Worm (Caenorhabditis elegans) whole organism, mixed stage, embryonic: Measurements from ENCODE around the gene hecd-1.

Experiments used
- M03D4.4 ChIP-seq: sonication (generic microtip); optimal IDR thresholded peaks from 2 replicates; lab custom pipeline; 2017; ENCODE audit warnings: mild to moderate bottlenecking, missing genetic modification characterization, missing compliant biosample characterization
- bed-3 ChIP-seq: fragments of 200-800 bp; sonication (Bioruptor generic); optimal IDR thresholded peaks from 3 replicates; lab custom pipeline; 2018; ENCODE audit warnings: mild to moderate bottlenecking, missing genetic modification characterization, moderate library complexity, missing compliant biosample characterization
- blmp-1 ChIP-seq: fragments of 150-350 bp; optimal IDR thresholded peaks from 2 replicates; lab custom pipeline; 2014; ENCODE audit warnings: missing biosample characterization, missing genetic modification characterization
- ceh-39 ChIP-seq: fragments of 150-350 bp; optimal IDR thresholded peaks from 2 replicates; lab custom pipeline; 2014; ENCODE audit warnings: missing biosample characterization, missing genetic modification characterization
- ceh-43 ChIP-seq: fragments of 200-800 bp; sonication (Bioruptor generic); optimal IDR thresholded peaks from 2 replicates; lab custom pipeline; 2018; ENCODE audit warnings: mild to moderate bottlenecking, missing genetic modification characterization, moderate library complexity, missing compliant biosample characterization
- cnd-1 ChIP-seq: fragments of 200-800 bp; sonication (Bioruptor generic); optimal IDR thresholded peaks from 2 replicates; lab custom pipeline; 2018; ENCODE audit warnings: mild to moderate bottlenecking, missing genetic modification characterization, missing compliant biosample characterization
- drap-1 ChIP-seq: fragments of 200-800 bp; sonication (Bioruptor generic); optimal IDR thresholded peaks from 3 replicates; lab custom pipeline; 2018; ENCODE audit warnings: mild to moderate bottlenecking, missing genetic modification characterization, missing compliant biosample characterization
- elt-1 ChIP-seq: sonication (generic microtip); optimal IDR thresholded peaks from 2 replicates; lab custom pipeline; 2017; ENCODE audit warnings: missing genetic modification characterization, mild to moderate bottlenecking, missing compliant biosample characterization, antibody characterized with exemption, moderate library complexity, borderline replicate concordance; ENCODE audit not compliant: insufficient read depth
- elt-3 ChIP-seq: fragments of 150-350 bp; optimal IDR thresholded peaks from 2 replicates; lab custom pipeline; 2014; ENCODE audit warnings: missing biosample characterization, missing genetic modification characterization
- flh-1 ChIP-seq: fragments of 200-800 bp; sonication (Bioruptor generic); optimal IDR thresholded peaks from 2 replicates; lab custom pipeline; 2018; ENCODE audit warnings: mild to moderate bottlenecking, missing genetic modification characterization, moderate library complexity, missing compliant biosample characterization
- ham-2 ChIP-seq: fragments of 200-800 bp; sonication (Bioruptor generic); optimal IDR thresholded peaks from 2 replicates; lab custom pipeline; 2018; ENCODE audit warnings: mild to moderate bottlenecking, missing genetic modification characterization, missing compliant biosample characterization
- lin-13 ChIP-seq: fragments of 150-350 bp; optimal IDR thresholded peaks from 2 replicates; lab custom pipeline; 2014; ENCODE audit warnings: missing biosample characterization, missing genetic modification characterization
- lin-32 ChIP-seq: fragments of 200-800 bp; sonication (Bioruptor generic); optimal IDR thresholded peaks from 2 replicates; lab custom pipeline; 2018; ENCODE audit warnings: mild to moderate bottlenecking, missing genetic modification characterization, missing compliant biosample characterization
- lsy-2 ChIP-seq: fragments of 150-350 bp; optimal IDR thresholded peaks from 2 replicates; lab custom pipeline; 2014; ENCODE audit warnings: missing biosample characterization, missing genetic modification characterization
- mab-5 ChIP-seq: fragments of 150-350 bp; optimal IDR thresholded peaks from 2 replicates; lab custom pipeline; 2014; ENCODE audit warnings: missing biosample characterization, missing genetic modification characterization
- mep-1 ChIP-seq: fragments of 150-350 bp; optimal IDR thresholded peaks from 2 replicates; lab custom pipeline; 2017; ENCODE audit warnings: missing biosample characterization, missing genetic modification reagents, missing genetic modification characterization, inconsistent platforms
- mls-2 ChIP-seq: sonication (generic microtip); optimal IDR thresholded peaks from 2 replicates; lab custom pipeline; 2016; ENCODE audit warnings: mild to moderate bottlenecking, missing genetic modification characterization, moderate library complexity, missing compliant biosample characterization
- nhr-12 ChIP-seq: fragments of 150-350 bp; optimal IDR thresholded peaks from 2 replicates; lab custom pipeline; 2014; ENCODE audit warnings: missing biosample characterization, missing genetic modification characterization
- nhr-2 ChIP-seq: fragments of 150-350 bp; optimal IDR thresholded peaks from 2 replicates; lab custom pipeline; 2014; ENCODE audit warnings: missing biosample characterization, missing genetic modification characterization
- nhr-237 ChIP-seq: fragments of 150-350 bp; optimal IDR thresholded peaks from 2 replicates; lab custom pipeline; 2014; ENCODE audit warnings: missing biosample characterization, missing genetic modification characterization
- nhr-28 ChIP-seq: fragments of 150-350 bp; optimal IDR thresholded peaks from 2 replicates; lab custom pipeline; 2014; ENCODE audit warnings: missing biosample characterization, missing genetic modification characterization
- nhr-76 ChIP-seq: sonication (generic microtip); optimal IDR thresholded peaks from 2 replicates; lab custom pipeline; 2017; ENCODE audit warnings: missing biosample characterization, missing genetic modification characterization
- pha-4 ChIP-seq: fragments of 150-350 bp; optimal IDR thresholded peaks from 2 replicates; lab custom pipeline; 2018; ENCODE audit warnings: missing biosample characterization, missing genetic modification reagents, missing genetic modification characterization
- sem-2 ChIP-seq: fragments of 200-800 bp; sonication (Bioruptor generic); optimal IDR thresholded peaks from 2 replicates; lab custom pipeline; 2018; ENCODE audit warnings: mild to moderate bottlenecking, missing genetic modification characterization, missing compliant biosample characterization
- snpc-4 ChIP-seq: fragments of 150-350 bp; optimal IDR thresholded peaks from 2 replicates; lab custom pipeline; 2014; ENCODE audit warnings: missing biosample characterization, missing genetic modification characterization
- sptf-1 ChIP-seq: sonication (generic microtip); optimal IDR thresholded peaks from 2 replicates; lab custom pipeline; 2017; ENCODE audit warnings: mild to moderate bottlenecking, missing genetic modification characterization, moderate library complexity, missing compliant biosample characterization
- tbx-8 ChIP-seq: fragments of 200-800 bp; sonication (Bioruptor generic); optimal IDR thresholded peaks from 2 replicates; lab custom pipeline; 2018; ENCODE audit warnings: mild to moderate bottlenecking, missing genetic modification characterization, moderate library complexity, missing compliant biosample characterization
- unc-120 ChIP-seq: sonication (generic microtip); optimal IDR thresholded peaks from 2 replicates; lab custom pipeline; 2017; ENCODE audit warnings: missing genetic modification characterization, missing compliant biosample characterization; ENCODE audit not compliant: poor library complexity, severe bottlenecking
- unc-62 ChIP-seq: fragments of 150-350 bp; optimal IDR thresholded peaks from 2 replicates; lab custom pipeline; 2014; ENCODE audit warnings: missing biosample characterization, missing genetic modification reagents, missing genetic modification characterization
- zip-8 ChIP-seq: fragments of 150-350 bp; optimal IDR thresholded peaks from 2 replicates; lab custom pipeline; 2014; ENCODE audit warnings: missing biosample characterization, missing genetic modification characterization
- ztf-11 ChIP-seq: fragments of 150-350 bp; optimal IDR thresholded peaks from 2 replicates; lab custom pipeline; 2014; ENCODE audit warnings: missing biosample characterization, missing genetic modification characterization

The hecd-1 gene

ce11 chrIV:7186756-7187155 lies 42.2 kb upstream of the hecd-1 start, which contains the start of gene str-249:
Gene str-249 (minus strand): TSS chrIV:7186856.
- TF ChIP-seq lin-13: no peak
- TF ChIP-seq snpc-4: no peak
- no peak for TF ChIP-seq flh-1 (GFP tag; lab: Kevin White, UChicago)
- no peak for TF ChIP-seq nhr-28 (tag; lab: Kevin White, UChicago)
- TF ChIP-seq elt-3 (tag; lab: Kevin White, UChicago): no peak
- TF ChIP-seq sem-2 (GFP tag; lab: Kevin White, UChicago): no peak
- TF ChIP-seq zip-8 (tag; lab: Kevin White, UChicago): no peak
- TF ChIP-seq nhr-237 (tag; lab: Kevin White, UChicago): no peak
- TF ChIP-seq mep-1 (tag; lab: Kevin White, UChicago): no peak
- no peak for TF ChIP-seq tbx-8 (GFP tag; lab: Kevin White, UChicago)

ce11 chrIV:7184597-7184996 lies 40.1 kb upstream of the hecd-1 start, which contains the start of gene clec-179:
Gene clec-179 (minus strand): TSS chrIV:7184697.
- TF ChIP-seq nhr-28 (tag; lab: Kevin White, UChicago) (no peak), ceh-39 (tag; lab: Kevin White, UChicago) (no peak), nhr-237 (tag; lab: Kevin White, UChicago) (no peak), bed-3 (no peak), zip-8 (tag; lab: Kevin White, UChicago) (no peak), nhr-12 (no peak), nhr-2 (tag; lab: Kevin White, UChicago) (no peak), lin-32 (GFP tag; lab: Kevin White, UChicago) (no peak), sptf-1 (no peak), flh-1 (GFP tag; lab: Kevin White, UChicago) (no peak), mab-5 (no peak), blmp-1 (no peak), cnd-1 (tag; lab: Kevin White, UChicago) (no peak), unc-62 (GFP tag; lab: Kevin White, UChicago) (no peak)

ce11 chrIV:7182818-7183217 lies 38.3 kb upstream of the hecd-1 start:
- TF ChIP-seq drap-1 (GFP tag; lab: Kevin White, UChicago): no peak
- no peak for TF ChIP-seq ham-2 (GFP tag; lab: Kevin White, UChicago)
- no peak for TF ChIP-seq snpc-4
- no peak for TF ChIP-seq mab-5
- no peak for TF ChIP-seq ceh-43
- TF ChIP-seq nhr-12: no peak
- TF ChIP-seq lsy-2 (tag; lab: Kevin White, UChicago): no peak
- TF ChIP-seq elt-1: no peak
- TF ChIP-seq ceh-39 (tag; lab: Kevin White, UChicago): no peak
- TF ChIP-seq blmp-1: no peak
- TF ChIP-seq lin-13: no peak
- TF ChIP-seq flh-1 (GFP tag; lab: Kevin White, UChicago): no peak

DNA sequence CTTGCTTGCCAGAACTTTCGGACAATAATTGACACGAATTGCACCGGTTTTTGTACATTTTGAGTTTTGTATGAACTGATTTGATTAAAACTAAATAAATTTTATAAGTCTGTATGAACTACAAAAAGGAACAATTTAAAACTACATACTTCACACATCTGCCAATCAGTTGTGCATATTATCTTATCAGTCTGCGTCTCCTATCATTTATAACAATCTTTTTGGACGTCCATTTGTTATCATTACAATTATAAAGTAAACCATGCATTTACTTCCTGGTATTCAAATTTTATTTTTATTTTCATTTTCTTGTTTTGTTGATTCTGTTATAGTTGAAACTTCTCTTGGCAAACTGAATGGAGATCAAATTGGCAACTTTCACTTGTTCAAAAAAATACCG lies 35.8 kb upstream of the hecd-1 start, which contains the start of gene cest-10:
TSS of gene cest-10 (plus strand) at position 254 of the 400 bp plus-strand sequence.
- no peak for TF ChIP-seq unc-120 (tag; lab: Kevin White, UChicago)
- no peak for TF ChIP-seq mep-1 (tag; lab: Kevin White, UChicago)
- no peak for TF ChIP-seq blmp-1
- TF ChIP-seq mls-2 (tag; lab: Kevin White, UChicago): no peak
- TF ChIP-seq sptf-1: no peak
- TF ChIP-seq ceh-43: no peak
- TF ChIP-seq elt-3 (tag; lab: Kevin White, UChicago): no peak
- no peak for TF ChIP-seq pha-4 (tag; lab: Kevin White, UChicago)
- no peak for TF ChIP-seq nhr-76 (tag; lab: Kevin White, UChicago)
- no peak for TF ChIP-seq tbx-8 (GFP tag; lab: Kevin White, UChicago)
- TF ChIP-seq ztf-11 (tag; lab: Kevin White, UChicago): no peak
- no peak for TF ChIP-seq sem-2 (GFP tag; lab: Kevin White, UChicago)
- TF ChIP-seq snpc-4: no peak
- TF ChIP-seq cnd-1 (tag; lab: Kevin White, UChicago): no peak

ce11 chrIV:7178942-7179341 lies 34.4 kb upstream of the hecd-1 start, which contains the start of gene C42D4.3:
Gene C42D4.3 (plus strand): TSS chrIV:7179239.
- TF ChIP-seq M03D4.4 (tag; lab: Kevin White, UChicago) (no peak), elt-1 (no peak)
